Fruit fly (Drosophila melanogaster) whole organism, embryonic: ENCODE measurements around the gene Argp.

ENCODE experiments used
- Ada2b ChIP-seq: fragments of 200-800 bp; sonication (Bioruptor generic); IDR thresholded peaks from 2 replicates; pipeline ENCODE4 v1.3.6; 2022; ENCODE audit warnings: missing biosample characterization, missing genetic modification characterization
- B-H2 ChIP-seq: fragments of 200-800 bp; sonication (Bioruptor generic); optimal IDR thresholded peaks from 2 replicates; lab custom pipeline; 2018; ENCODE audit warnings: missing biosample characterization, mild to moderate bottlenecking, missing genetic modification characterization
- CG10654 ChIP-seq: fragments of 200-800 bp; sonication (Bioruptor generic); optimal IDR thresholded peaks from 2 replicates; lab custom pipeline; 2016; ENCODE audit warnings: missing biosample characterization, missing genetic modification characterization
- CG11695 ChIP-seq: fragments of 200-800 bp; sonication (Bioruptor generic); IDR thresholded peaks from 3 replicates; pipeline ENCODE4 v1.3.6; 2022; ENCODE audit warnings: missing biosample characterization, missing genetic modification characterization
- CG12219 ChIP-seq: fragments of 200-800 bp; sonication (Bioruptor generic); optimal IDR thresholded peaks from 3 replicates; lab custom pipeline; 2018; ENCODE audit warnings: missing biosample characterization, mild to moderate bottlenecking, missing genetic modification characterization
- CG12659 ChIP-seq: fragments of 200-800 bp; sonication (Bioruptor generic); optimal IDR thresholded peaks from 3 replicates; lab custom pipeline; 2017; ENCODE audit warnings: mild to moderate bottlenecking, missing biosample characterization, missing genetic modification reagents, missing genetic modification characterization
- CG13123 ChIP-seq: fragments of 200-800 bp; sonication (Bioruptor generic); optimal IDR thresholded peaks from 2 replicates; lab custom pipeline; 2016; ENCODE audit warnings: missing biosample characterization, missing genetic modification characterization
- CG15601 ChIP-seq: fragments of 200-800 bp; sonication (Bioruptor generic); optimal IDR thresholded peaks from 3 replicates; lab custom pipeline; 2019; ENCODE audit warnings: missing biosample characterization, mild to moderate bottlenecking, missing genetic modification characterization, moderate library complexity
- CG17612 ChIP-seq: fragments of 200-800 bp; sonication (Bioruptor generic); IDR thresholded peaks from 2 replicates; pipeline ENCODE4 v1.3.6; 2022; ENCODE audit warnings: missing biosample characterization, missing genetic modification characterization
- CG18764 ChIP-seq: fragments of 200-800 bp; sonication (Bioruptor generic); optimal IDR thresholded peaks from 3 replicates; lab custom pipeline; 2016; ENCODE audit warnings: missing biosample characterization, missing genetic modification characterization
- CG2712 ChIP-seq: fragments of 200-800 bp; optimal IDR thresholded peaks from 3 replicates; lab custom pipeline; 2019; ENCODE audit warnings: missing biosample characterization, mild to moderate bottlenecking, missing genetic modification characterization, moderate library complexity
- CG30431 ChIP-seq: fragments of 200-800 bp; sonication (Bioruptor generic); optimal IDR thresholded peaks from 2 replicates; lab custom pipeline; 2017; ENCODE audit warnings: missing biosample characterization, missing genetic modification characterization
- CG4282 ChIP-seq: fragments of 200-800 bp; sonication (Bioruptor generic); optimal IDR thresholded peaks from 2 replicates; lab custom pipeline; 2016; ENCODE audit warnings: missing biosample characterization, missing genetic modification characterization
- CG6175 ChIP-seq: fragments of 200-800 bp; sonication (Bioruptor generic); IDR thresholded peaks from 3 replicates; pipeline ENCODE4 v1.3.6; 2022; ENCODE audit warnings: missing biosample characterization, missing genetic modification characterization
- CG7963 ChIP-seq: fragments of 200-800 bp; sonication (Bioruptor generic); IDR thresholded peaks from 3 replicates; pipeline ENCODE4 v1.3.6; 2022; ENCODE audit warnings: missing biosample characterization, missing genetic modification characterization; ENCODE audit not compliant: partially characterized antibody
- CG8290 ChIP-seq, 3 experiments: fragments of 200-800 bp; sonication (Bioruptor generic); optimal IDR thresholded peaks; 2 replicates each; lab custom pipeline; 2016 to 2019; ENCODE audit warnings: missing biosample characterization in 3 of 3, missing genetic modification characterization in 3 of 3, mild to moderate bottlenecking in 2 of 3, moderate library complexity in 1 of 3
- CTCF ChIP-seq: fragments of 200-800 bp; sonication (Bioruptor generic); optimal IDR thresholded peaks from 2 replicates; lab custom pipeline; 2017; ENCODE audit warnings: missing biosample characterization, mild to moderate bottlenecking, missing genetic modification characterization, moderate library complexity
- Camta ChIP-seq: fragments of 200-800 bp; sonication (Bioruptor generic); optimal IDR thresholded peaks from 2 replicates; lab custom pipeline; 2016; ENCODE audit warnings: missing biosample characterization, missing genetic modification characterization
- Dbx ChIP-seq: fragments of 200-800 bp; sonication (Bioruptor generic); IDR thresholded peaks from 3 replicates; pipeline ENCODE4 v1.3.6; 2022; ENCODE audit warnings: missing biosample characterization, missing genetic modification characterization
- Dfd ChIP-seq, 2 experiments: fragments of >200 bp; optimal IDR thresholded peaks; 2 replicates each; lab custom pipeline; 2017; ENCODE audit warnings: missing biosample characterization in 2 of 2, missing genetic modification characterization in 2 of 2
- Ets65A ChIP-seq: fragments of 200-800 bp; sonication (Bioruptor generic); peaks from one replicate; lab custom pipeline; 2016; ENCODE audit warnings: missing biosample characterization, missing genetic modification characterization
- Gug ChIP-seq: fragments of 200-800 bp; sonication (Bioruptor generic); IDR thresholded peaks from 4 replicates; pipeline ENCODE4 v1.3.6; 2022; ENCODE audit warnings: missing biosample characterization, missing genetic modification characterization
- HmgZ ChIP-seq: fragments of 200-800 bp; sonication (Bioruptor generic); optimal IDR thresholded peaks from 2 replicates; lab custom pipeline; 2018; ENCODE audit warnings: missing biosample characterization, mild to moderate bottlenecking, missing genetic modification characterization
- Lim3 ChIP-seq: fragments of 200-800 bp; sonication (Bioruptor generic); IDR thresholded peaks from 2 replicates; pipeline ENCODE4 v1.3.6; 2022; ENCODE audit warnings: missing biosample characterization, missing genetic modification characterization
- Med ChIP-seq: fragments of 200-800 bp; sonication (Bioruptor generic); peaks from one replicate; lab custom pipeline; 2016; ENCODE audit warnings: missing biosample characterization, missing genetic modification characterization, mild to moderate bottlenecking, inconsistent platforms, moderate library complexity
- Nf-YA ChIP-seq: fragments of 200-800 bp; sonication (Bioruptor generic); IDR thresholded peaks from 2 replicates; pipeline ENCODE4 v1.3.6; 2022; ENCODE audit warnings: missing biosample characterization, missing genetic modification characterization
- Oli ChIP-seq: fragments of 200-800 bp; sonication (Bioruptor generic); optimal IDR thresholded peaks from 2 replicates; lab custom pipeline; 2018; ENCODE audit warnings: missing biosample characterization, mild to moderate bottlenecking, missing genetic modification characterization, moderate library complexity
- Side ChIP-seq: fragments of 200-800 bp; sonication (Bioruptor generic); optimal IDR thresholded peaks from 2 replicates; lab custom pipeline; 2016; ENCODE audit warnings: missing biosample characterization, missing genetic modification characterization
- crol ChIP-seq: fragments of 200-800 bp; sonication (Bioruptor generic); IDR thresholded peaks from 2 replicates; pipeline ENCODE4 v1.3.6; 2022; ENCODE audit warnings: missing biosample characterization, missing genetic modification characterization
- danr ChIP-seq: fragments of 200-800 bp; sonication (Bioruptor generic); IDR thresholded peaks from 2 replicates; pipeline ENCODE4 v1.3.6; 2022; ENCODE audit warnings: missing biosample characterization, missing genetic modification characterization
- dimm ChIP-seq: fragments of 200-800 bp; sonication (Bioruptor generic); IDR thresholded peaks from 2 replicates; pipeline ENCODE4 v1.3.6; 2022; ENCODE audit warnings: missing biosample characterization, missing genetic modification characterization
- dysf ChIP-seq: fragments of 200-800 bp; sonication (Bioruptor generic); IDR thresholded peaks from 3 replicates; pipeline ENCODE4 v1.3.6; 2022; ENCODE audit warnings: missing biosample characterization, missing genetic modification characterization
- emc ChIP-seq: fragments of 200-800 bp; sonication (Bioruptor generic); optimal IDR thresholded peaks from 2 replicates; lab custom pipeline; 2016; ENCODE audit warnings: missing biosample characterization, missing genetic modification characterization
- gt ChIP-seq: fragments of 200-800 bp; sonication (Bioruptor generic); IDR thresholded peaks from 2 replicates; pipeline ENCODE4 v1.3.6; 2022; ENCODE audit warnings: missing biosample characterization, missing genetic modification characterization
- hb ChIP-seq: fragments of 200-800 bp; sonication (Bioruptor generic); IDR thresholded peaks from 3 replicates; pipeline ENCODE4 v1.3.6; 2022; ENCODE audit warnings: missing biosample characterization, missing genetic modification characterization; ENCODE audit not compliant: partially characterized antibody
- jigr1 ChIP-seq: fragments of 200-800 bp; sonication (Bioruptor generic); IDR thresholded peaks from 3 replicates; pipeline ENCODE4 v1.3.6; 2022; ENCODE audit warnings: missing biosample characterization, missing genetic modification characterization
- jing ChIP-seq: fragments of 200-800 bp; sonication (Bioruptor generic); optimal IDR thresholded peaks from 2 replicates; lab custom pipeline; 2018; ENCODE audit warnings: missing biosample characterization, mild to moderate bottlenecking, missing genetic modification characterization
- pfk ChIP-seq: fragments of 200-800 bp; sonication (Bioruptor generic); optimal IDR thresholded peaks from 2 replicates; lab custom pipeline; 2018; ENCODE audit warnings: missing biosample characterization, mild to moderate bottlenecking, missing genetic modification characterization, moderate library complexity
- pho ChIP-seq: fragments of 200-800 bp; sonication (Bioruptor generic); optimal IDR thresholded peaks from 2 replicates; lab custom pipeline; 2016; ENCODE audit warnings: missing biosample characterization, missing genetic modification characterization
- pros ChIP-seq: fragments of 200-800 bp; sonication (Bioruptor generic); optimal IDR thresholded peaks from 3 replicates; lab custom pipeline; 2019; ENCODE audit warnings: missing biosample characterization, mild to moderate bottlenecking, missing genetic modification characterization, moderate library complexity
- ranshi ChIP-seq: fragments of 200-800 bp; sonication (Bioruptor generic); IDR thresholded peaks from 2 replicates; pipeline ENCODE4 v1.3.6; 2022; ENCODE audit warnings: missing biosample characterization, missing genetic modification characterization
- salm ChIP-seq: fragments of 200-800 bp; sonication (Bioruptor generic); optimal IDR thresholded peaks from 2 replicates; lab custom pipeline; 2018; ENCODE audit warnings: missing biosample characterization, mild to moderate bottlenecking, missing genetic modification characterization
- tin ChIP-seq: fragments of 200-800 bp; sonication (Bioruptor generic); optimal IDR thresholded peaks from 3 replicates; lab custom pipeline; 2016; ENCODE audit warnings: missing biosample characterization, missing genetic modification characterization
- tx ChIP-seq: fragments of 200-800 bp; sonication (Bioruptor generic); optimal IDR thresholded peaks from 2 replicates; lab custom pipeline; 2016; ENCODE audit warnings: missing biosample characterization, missing genetic modification characterization
- vfl ChIP-seq: fragments of 200-800 bp; sonication (Bioruptor generic); optimal IDR thresholded peaks from 2 replicates; lab custom pipeline; 2016; ENCODE audit warnings: missing biosample characterization, missing genetic modification characterization

Argp gene

DNA sequence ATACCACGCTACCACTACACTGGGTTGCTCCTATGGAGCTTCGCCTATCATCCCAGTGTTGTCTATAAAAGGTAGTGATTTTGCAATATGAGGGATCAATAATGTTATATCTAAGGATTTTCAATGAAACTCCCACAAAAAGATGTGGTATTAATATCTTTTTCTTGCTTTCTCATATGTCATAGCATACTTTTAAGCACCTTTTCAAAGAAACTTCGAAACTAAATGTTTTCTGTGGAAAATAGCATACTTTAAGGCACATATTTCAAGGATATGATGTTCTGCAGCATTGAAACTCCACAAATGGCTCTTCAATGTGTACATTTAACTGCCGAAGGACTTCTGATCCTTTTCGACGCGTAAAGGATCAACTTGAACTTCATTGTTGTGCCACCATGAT lies 36.8 kb downstream of the Argp start:
- TF ChIP-seq CG8290 (GFP tag; optimal IDR thresholded peaks at IDR 0.05; lab: Kevin White, UChicago) (peak; percentile 82), CG8290 (tag; optimal IDR thresholded peaks at IDR 0.05; lab: Kevin White, UChicago) (peak in 1 of 2 experiments; percentile 92), CTCF (GFP tag; lab: Kevin White, UChicago) (no peak), CG12219 (GFP tag; lab: Kevin White, UChicago) (no peak), CG17612 (GFP tag; lab: Robert Waterston, UW) (peak; percentile 94)

DNA sequence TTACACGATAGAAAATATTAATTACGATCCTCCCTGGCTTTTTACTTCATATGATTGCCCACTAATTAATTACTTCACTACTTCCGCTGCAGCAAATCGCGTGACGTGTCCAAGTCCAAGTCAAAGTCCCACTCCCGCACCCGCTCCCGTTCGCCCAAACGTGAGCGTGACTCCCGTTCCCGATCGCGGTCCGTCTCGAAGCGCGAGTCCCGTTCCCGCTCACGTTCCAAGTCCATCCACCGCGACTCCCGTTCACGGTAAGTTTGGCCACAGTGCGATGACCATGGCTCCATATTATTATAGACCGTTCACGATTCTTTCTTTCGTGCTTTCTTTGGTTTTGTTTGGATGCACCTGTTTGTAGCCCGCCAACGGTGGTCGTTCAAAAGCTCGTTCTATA lies 43.7 kb downstream of the Argp start:
- TF ChIP-seq dimm (GFP tag; lab: Robert Waterston, UW) (no peak), Ets65A (GFP tag; lab: Kevin White, UChicago) (peak; percentile 53), CG30431 (GFP tag; lab: Kevin White, UChicago) (no peak), Dfd (GFP tag; optimal IDR thresholded peaks at IDR 0.05; lab: Kevin White, UChicago) (no peak), Med (GFP tag; lab: Kevin White, UChicago) (peak; percentile 43)

DNA sequence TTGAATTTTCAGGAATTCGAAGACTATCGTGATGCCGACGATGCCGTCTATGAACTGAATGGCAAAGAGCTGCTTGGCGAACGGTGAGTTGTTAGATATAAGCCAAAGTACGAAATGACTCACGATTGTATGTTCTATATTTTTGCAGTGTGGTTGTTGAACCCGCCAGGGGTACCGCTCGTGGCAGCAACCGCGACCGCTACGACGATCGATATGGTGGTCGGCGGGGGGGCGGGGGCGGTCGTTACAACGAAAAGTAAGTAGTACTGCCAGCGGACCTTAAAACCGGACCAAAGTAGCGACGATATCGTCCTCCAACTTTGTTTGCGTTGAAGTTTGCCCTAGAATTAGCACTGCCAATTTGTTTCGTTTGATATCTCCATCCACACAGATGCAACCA lies 47.6 kb downstream of the Argp start:
- 0 out of 3 replicates have a peak, but pooled peaks have one; percentile 12 for TF ChIP-seq Dbx
- no peak for TF ChIP-seq Gug (GFP tag; lab: Robert Waterston, UW)
- TF ChIP-seq crol (GFP tag; lab: Robert Waterston, UW), result peak; percentile 60
- TF ChIP-seq CG2712 (tag; lab: Kevin White, UChicago), result no peak
- TF ChIP-seq CG15601, result no peak
- TF ChIP-seq danr (GFP tag; lab: Robert Waterston, UW), result 0 out of 2 replicates have a peak, but pooled peaks have one; percentile 7
- no peak for TF ChIP-seq dysf (GFP tag; lab: Robert Waterston, UW)
- no peak for TF ChIP-seq jigr1
- peak; percentile 64 for TF ChIP-seq Ets65A (GFP tag; lab: Kevin White, UChicago)

DNA sequence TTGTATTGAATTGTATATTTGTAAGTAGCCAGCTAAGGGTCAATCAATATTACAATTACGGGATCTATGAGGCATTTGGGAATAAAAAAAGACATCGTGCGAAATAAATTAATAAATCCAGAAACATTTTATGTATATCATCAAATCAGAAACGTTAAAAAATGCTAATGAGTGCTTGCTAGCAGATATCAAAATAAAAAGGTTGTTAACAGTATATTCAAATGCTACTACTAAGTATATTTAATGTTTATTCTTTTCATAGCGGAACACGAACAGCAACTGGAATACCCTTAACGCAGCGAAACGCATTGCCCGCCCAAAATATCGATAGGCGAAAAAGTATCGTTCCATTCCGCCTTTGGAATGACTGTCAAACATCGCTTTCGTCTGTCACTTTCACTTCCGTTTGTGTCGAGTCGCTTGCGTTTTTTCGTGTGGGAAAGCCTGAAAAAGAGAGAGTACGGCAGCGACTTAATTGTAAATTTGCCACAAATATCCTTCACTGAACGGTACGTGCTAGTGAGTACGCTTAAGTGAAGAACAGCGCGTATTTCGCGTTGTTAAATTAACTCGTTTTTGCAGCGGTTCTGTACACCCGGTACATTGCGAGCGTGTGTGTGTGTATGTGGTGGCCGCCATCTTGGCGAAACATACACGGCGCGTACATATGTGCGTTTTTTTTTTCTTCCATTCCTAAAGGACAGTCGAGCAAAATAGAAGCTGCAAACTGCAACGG lies 48.6 kb downstream of the Argp start, which contains the start of gene B52:
B52 (plus strand) TSS at position 388 of the 736 bp plus-strand sequence.
- TF ChIP-seq salm (peak; percentile 11), Camta (GFP tag; lab: Kevin White, UChicago) (peak; percentile 37), jigr1 (no peak), tin (peak; percentile 8), vfl (peak; percentile 20), Side (GFP tag; lab: Kevin White, UChicago) (peak; percentile 68), CG11695 (peak; percentile 60; the same call in 2 of the 3 replicates), CG6175 (GFP tag; lab: Robert Waterston, UW) (0 out of 3 replicates have a peak, but pooled peaks have one; percentile 37), CG10654 (peak; percentile 29), Ada2b (GFP tag; lab: Robert Waterston, UW) (no peak), CG18764 (GFP tag; lab: Kevin White, UChicago) (peak; percentile 55), B-H2 (GFP tag; lab: Kevin White, UChicago) (peak; percentile 61), CG7963 (GFP tag; lab: Robert Waterston, UW) (0 out of 3 replicates have a peak, but pooled peaks have one; percentile 28), Oli (tag; lab: Kevin White, UChicago) (peak; percentile 10), pho (peak; percentile 54), CG12659 (GFP tag; lab: Kevin White, UChicago) (peak; percentile 93), pfk (GFP tag; lab: Kevin White, UChicago) (peak; percentile 95), Lim3 (GFP tag; lab: Robert Waterston, UW) (no peak), hb (peak; percentile 18; the same call in 1 of the 3 replicates), Nf-YA (0 out of 2 replicates have a peak, but pooled peaks have one; percentile 35), pros (GFP tag; lab: Kevin White, UChicago) (no peak), HmgZ (tag; lab: Kevin White, UChicago) (peak; percentile 61), CG4282 (GFP tag; lab: Kevin White, UChicago) (peak; percentile 21), tx (no peak), CG13123 (no peak), gt (GFP tag; lab: Robert Waterston, UW) (no peak), jing (GFP tag; lab: Kevin White, UChicago) (peak; percentile 17), ranshi (GFP tag; lab: Robert Waterston, UW) (peak; percentile 49; the same call in 1 of the 2 replicates), emc (GFP tag; lab: Kevin White, UChicago) (peak; percentile 24)
